Worm (Caenorhabditis elegans) whole organism, young adult: Measurements from ENCODE around the gene glb-32.

Experiments
- ama-1 ChIP-seq, 3 experiments: fragments of 150-350 bp in 1 of 3; sonication (generic microtip) in 2 of 3; optimal IDR thresholded peaks; 2 replicates each; lab custom pipeline; 2014 to 2018; ENCODE audit warnings: missing biosample characterization in 2 of 3, missing genetic modification characterization in 2 of 3, missing genetic modification reagents in 2 of 3
- nhr-90 ChIP-seq: sonication (generic microtip); optimal IDR thresholded peaks from 2 replicates; lab custom pipeline; 2016; ENCODE audit warnings: missing genotype, mild to moderate bottlenecking, missing genetic modification characterization, missing compliant biosample characterization
- pha-4 ChIP-seq: fragments of 150-350 bp; sonication (generic microtip); optimal IDR thresholded peaks from 2 replicates; lab custom pipeline; 2014; ENCODE audit warnings: missing biosample characterization, missing genetic modification reagents, missing genetic modification characterization

- TF ChIP-seq ama-1 (optimal IDR thresholded peaks at IDR 0.05; lab: Kevin White, UChicago) (no peak), ama-1 (GFP tag; optimal IDR thresholded peaks at IDR 0.05; lab: Kevin White, UChicago) (no peak), nhr-90 (no peak), pha-4 (tag; lab: Kevin White, UChicago) (no peak)
Measured at ce11 chrV:5090386-5090785, 1.0 kb upstream of the glb-32 start.
